Worm (Caenorhabditis elegans) whole organism, midembryonic: ENCODE results near the gene sto-6.

Experiments used
- T22C8.4 ChIP-seq: fragments of 200-800 bp; sonication (Bioruptor generic); IDR thresholded peaks from 2 replicates; pipeline ENCODE4 v1.3.6; 2022; ENCODE audit warnings: missing genetic modification characterization, missing compliant biosample characterization
- cog-1 ChIP-seq: sonication (generic microtip); optimal IDR thresholded peaks from 2 replicates; lab custom pipeline; 2016; ENCODE audit warnings: missing genetic modification characterization, missing compliant biosample characterization
- flt-1 ChIP-seq: fragments of 200-800 bp; sonication (Bioruptor generic); IDR thresholded peaks from 2 replicates; pipeline ENCODE4 v1.3.6; 2022; ENCODE audit warnings: missing genetic modification characterization, missing compliant biosample characterization
- klf-2 ChIP-seq: fragments of 200-800 bp; sonication (Bioruptor generic); conservative IDR thresholded peaks from 2 replicates; pipeline ENCODE4 v1.3.6; 2022; ENCODE audit warnings: missing genetic modification reagents, missing genetic modification characterization, missing compliant biosample characterization
- tab-1 ChIP-seq: fragments of 200-800 bp; sonication (Bioruptor generic); IDR thresholded peaks from 2 replicates; pipeline ENCODE4 v1.3.6; 2022; ENCODE audit warnings: missing genetic modification characterization, missing compliant biosample characterization
- ztf-29 ChIP-seq: fragments of 200-800 bp; sonication (Bioruptor generic); IDR thresholded peaks from 2 replicates; pipeline ENCODE4 v1.3.6; 2022; ENCODE audit warnings: missing genetic modification reagents, missing genetic modification characterization, missing compliant biosample characterization

DNA sequence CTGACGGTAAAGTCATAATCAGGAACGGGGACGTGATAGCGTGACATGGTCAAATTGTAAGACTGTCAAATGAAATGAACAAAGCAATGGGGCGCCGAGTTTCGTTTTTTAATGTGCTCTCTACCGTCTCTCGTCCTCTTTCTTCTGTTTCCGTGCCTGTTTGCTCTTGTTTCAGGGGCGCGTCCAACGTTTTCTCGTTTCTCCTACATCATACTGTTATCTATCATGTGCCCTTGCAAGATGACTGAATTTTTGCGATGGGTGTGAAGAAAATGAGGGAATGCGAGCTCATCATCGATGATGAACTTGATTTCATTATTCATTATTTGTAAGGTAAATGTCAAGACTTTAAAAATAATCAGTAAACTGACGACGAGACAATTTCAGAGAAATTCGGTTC is 48.6 kb downstream of the sto-6 start, which contains the start of gene T04F8.7:
- TF ChIP-seq flt-1 (no peak), ztf-29 (GFP tag; lab: Robert Waterston, UW) (no peak), klf-2 (no peak), tab-1 (GFP tag; lab: Robert Waterston, UW) (no peak), T22C8.4 (no peak), cog-1 (tag; lab: Kevin White, UChicago) (no peak)
